Fruit fly (Drosophila melanogaster) whole organism, embryonic: ENCODE data around the gene CG33654.
A peak's percentile ranks its signal among the peaks of the same experiment; 100 is the strongest.

Experiments used
- Awh ChIP-seq: fragments of 200-800 bp; sonication (Bioruptor generic); IDR thresholded peaks from 2 replicates; pipeline ENCODE4, ENCODE4 v1.3.6; 2022; ENCODE audit warnings: missing biosample characterization, missing genetic modification characterization
- B-H1 ChIP-seq: fragments of 200-800 bp; sonication (Bioruptor generic); IDR thresholded peaks from 3 replicates; pipeline ENCODE4 v1.3.6; 2022; ENCODE audit warnings: missing biosample characterization, missing genetic modification characterization
- CG10147 ChIP-seq: fragments of 200-800 bp; sonication (Bioruptor generic); optimal IDR thresholded peaks from 2 replicates; lab custom pipeline; 2019; ENCODE audit warnings: missing biosample characterization, mild to moderate bottlenecking, missing genetic modification characterization, moderate library complexity
- CG1024 ChIP-seq: fragments of 200-800 bp; sonication (Bioruptor generic); IDR thresholded peaks from 2 replicates; pipeline ENCODE4 v1.3.6; 2022; ENCODE audit warnings: missing biosample characterization, missing genetic modification characterization
- CG10366 ChIP-seq: fragments of 200-800 bp; sonication (Bioruptor generic); IDR thresholded peaks from 2 replicates; pipeline ENCODE4 v1.3.6; 2022; ENCODE audit warnings: missing biosample characterization, missing genetic modification characterization
- CG11456 ChIP-seq: fragments of 200-800 bp; sonication (Bioruptor generic); IDR thresholded peaks from 3 replicates; pipeline ENCODE4 v1.3.6; 2022; ENCODE audit warnings: missing biosample characterization, missing genetic modification characterization
- CG11696 ChIP-seq: fragments of 200-800 bp; sonication (Bioruptor generic); IDR thresholded peaks from 2 replicates; pipeline ENCODE4 v1.3.6; 2022; ENCODE audit warnings: missing biosample characterization, missing genetic modification characterization
- CG13287 ChIP-seq: fragments of 200-800 bp; sonication (Bioruptor generic); IDR thresholded peaks from 2 replicates; pipeline ENCODE4 v1.3.6; 2022; ENCODE audit warnings: missing biosample characterization, missing genetic modification characterization; ENCODE audit not compliant: partially characterized antibody
- CG15269 ChIP-seq: fragments of 200-800 bp; sonication (Bioruptor generic); optimal IDR thresholded peaks from 2 replicates; lab custom pipeline; 2018; ENCODE audit warnings: missing biosample characterization, mild to moderate bottlenecking, missing genetic modification characterization, moderate library complexity
- CG15696 ChIP-seq: fragments of 200-800 bp; sonication (Bioruptor generic); optimal IDR thresholded peaks from 2 replicates; lab custom pipeline; 2019; ENCODE audit warnings: missing biosample characterization, mild to moderate bottlenecking, missing genetic modification characterization, moderate library complexity
- CG1603 ChIP-seq: fragments of 200-800 bp; sonication (Bioruptor generic); optimal IDR thresholded peaks from 2 replicates; lab custom pipeline; 2019; ENCODE audit warnings: missing biosample characterization, mild to moderate bottlenecking, missing genetic modification characterization, moderate library complexity
- CG17829 ChIP-seq: fragments of 200-800 bp; optimal IDR thresholded peaks from 2 replicates; lab custom pipeline; 2019; ENCODE audit warnings: missing biosample characterization, mild to moderate bottlenecking, missing genetic modification characterization, moderate library complexity
- CG18619 ChIP-seq: fragments of 200-800 bp; sonication (Bioruptor generic); optimal IDR thresholded peaks from 3 replicates; lab custom pipeline; 2017; ENCODE audit warnings: missing biosample characterization, mild to moderate bottlenecking, missing genetic modification characterization
- CG2202 ChIP-seq: fragments of 200-800 bp; sonication (Bioruptor generic); optimal IDR thresholded peaks from 2 replicates; lab custom pipeline; 2018; ENCODE audit warnings: missing biosample characterization, mild to moderate bottlenecking, missing genetic modification characterization
- CG31224 ChIP-seq: fragments of 200-800 bp; sonication (Bioruptor generic); IDR thresholded peaks from 2 replicates; pipeline ENCODE4 v1.3.6; 2022; ENCODE audit warnings: missing biosample characterization, missing genetic modification characterization
- CG34224 ChIP-seq: fragments of 200-800 bp; sonication (Bioruptor generic); IDR thresholded peaks from 3 replicates; pipeline ENCODE4 v1.3.6; 2022; ENCODE audit warnings: missing biosample characterization, missing genetic modification characterization; ENCODE audit not compliant: partially characterized antibody
- CG43689 ChIP-seq: fragments of 200-800 bp; sonication (Bioruptor generic); IDR thresholded peaks from 2 replicates; pipeline ENCODE4 v1.3.6; 2022; ENCODE audit warnings: missing biosample characterization, missing genetic modification characterization
- CG4730 ChIP-seq: fragments of 200-800 bp; sonication (Bioruptor generic); IDR thresholded peaks from 2 replicates; pipeline ENCODE4 v1.3.6; 2022; ENCODE audit warnings: missing biosample characterization, missing genetic modification characterization
- CG6175 ChIP-seq: fragments of 200-800 bp; sonication (Bioruptor generic); IDR thresholded peaks from 3 replicates; pipeline ENCODE4 v1.3.6; 2022; ENCODE audit warnings: missing biosample characterization, missing genetic modification characterization
- CG7928 ChIP-seq: fragments of 200-800 bp; sonication (Bioruptor generic); optimal IDR thresholded peaks from 2 replicates; lab custom pipeline; 2017; ENCODE audit warnings: missing biosample characterization, mild to moderate bottlenecking, missing genetic modification characterization
- CG9727 ChIP-seq: fragments of 200-800 bp; sonication (Bioruptor generic); optimal IDR thresholded peaks from 3 replicates; lab custom pipeline; 2017; ENCODE audit warnings: missing biosample characterization, mild to moderate bottlenecking, missing genetic modification characterization
- Chrac-16 ChIP-seq: fragments of 200-800 bp; sonication (Bioruptor generic); optimal IDR thresholded peaks from 3 replicates; lab custom pipeline; 2016; ENCODE audit warnings: missing biosample characterization, missing genetic modification characterization
- Dip2 ChIP-seq: fragments of 200-800 bp; sonication (Bioruptor generic); IDR thresholded peaks from 2 replicates; pipeline ENCODE4 v1.3.6; 2022; ENCODE audit warnings: missing biosample characterization, missing genetic modification characterization
- Doc3 ChIP-seq: fragments of 200-800 bp; sonication (Bioruptor generic); IDR thresholded peaks from 3 replicates; pipeline ENCODE4 v1.3.6; 2022; ENCODE audit warnings: missing biosample characterization, missing genetic modification characterization; ENCODE audit not compliant: partially characterized antibody
- Dref ChIP-seq: fragments of 200-800 bp; sonication (Bioruptor generic); IDR thresholded peaks from 2 replicates; pipeline ENCODE4 v1.3.6; 2022; ENCODE audit warnings: missing biosample characterization, missing genetic modification characterization
- Fer1 ChIP-seq: fragments of 200-800 bp; sonication (Bioruptor generic); optimal IDR thresholded peaks from 2 replicates; lab custom pipeline; 2017; ENCODE audit warnings: missing biosample characterization, mild to moderate bottlenecking, missing genetic modification characterization
- Hr51 ChIP-seq, 2 experiments: fragments of 200-800 bp; sonication (Bioruptor generic); optimal IDR thresholded peaks; 2 replicates in 1 of 2; 3 replicates in 1 of 2; lab custom pipeline; 2016 to 2018; ENCODE audit warnings: missing biosample characterization in 2 of 2, missing genetic modification characterization in 2 of 2, mild to moderate bottlenecking in 1 of 2, moderate library complexity in 1 of 2
- Meics ChIP-seq: fragments of 200-800 bp; sonication (Bioruptor generic); optimal IDR thresholded peaks from 2 replicates; lab custom pipeline; 2017; ENCODE audit warnings: missing biosample characterization, mild to moderate bottlenecking, missing genetic modification characterization
- Side ChIP-seq: fragments of 200-800 bp; sonication (Bioruptor generic); optimal IDR thresholded peaks from 2 replicates; lab custom pipeline; 2016; ENCODE audit warnings: missing biosample characterization, missing genetic modification characterization
- YL-1 ChIP-seq: fragments of 200-800 bp; sonication (Bioruptor generic); optimal IDR thresholded peaks from 3 replicates; lab custom pipeline; 2017; ENCODE audit warnings: missing biosample characterization, mild to moderate bottlenecking, missing genetic modification characterization
- ash1 ChIP-seq: fragments of 200-800 bp; sonication (Bioruptor generic); optimal IDR thresholded peaks from 2 replicates; lab custom pipeline; 2018; ENCODE audit warnings: missing biosample characterization, mild to moderate bottlenecking, missing genetic modification characterization
- cg ChIP-seq: fragments of 200-800 bp; sonication (Bioruptor generic); optimal IDR thresholded peaks from 3 replicates; lab custom pipeline; 2019; ENCODE audit warnings: missing biosample characterization, mild to moderate bottlenecking, missing genetic modification characterization, moderate library complexity
- chm ChIP-seq: fragments of 200-800 bp; sonication (Bioruptor generic); IDR thresholded peaks from 2 replicates; pipeline ENCODE4 v1.3.6; 2022; ENCODE audit warnings: missing biosample characterization, missing genetic modification characterization
- ci ChIP-seq: fragments of 200-800 bp; sonication (Bioruptor generic); IDR thresholded peaks from 3 replicates; pipeline ENCODE4 v1.3.6; 2022; ENCODE audit warnings: missing biosample characterization, missing genetic modification characterization
- gsb-n ChIP-seq: fragments of 200-800 bp; sonication (Bioruptor generic); optimal IDR thresholded peaks from 3 replicates; lab custom pipeline; 2018; ENCODE audit warnings: missing biosample characterization, mild to moderate bottlenecking, missing genetic modification characterization
- gt ChIP-seq: fragments of 200-800 bp; sonication (Bioruptor generic); IDR thresholded peaks from 2 replicates; pipeline ENCODE4 v1.3.6; 2022; ENCODE audit warnings: missing biosample characterization, missing genetic modification characterization
- insv ChIP-seq, 2 experiments: fragments of 200-800 bp; sonication (Bioruptor generic); optimal IDR thresholded peaks; 3 replicates each; lab custom pipeline; 2016 to 2018; ENCODE audit warnings: missing biosample characterization in 2 of 2, missing genetic modification characterization in 2 of 2
- lbe ChIP-seq: fragments of 200-800 bp; sonication (Bioruptor generic); optimal IDR thresholded peaks from 2 replicates; lab custom pipeline; 2016; ENCODE audit warnings: missing biosample characterization, mild to moderate bottlenecking, missing genetic modification characterization
- mirr ChIP-seq: fragments of 200-800 bp; sonication (Bioruptor generic); optimal IDR thresholded peaks from 3 replicates; lab custom pipeline; 2018; ENCODE audit warnings: missing biosample characterization, mild to moderate bottlenecking, missing genetic modification characterization
- oc ChIP-seq: fragments of 200-800 bp; sonication (Bioruptor generic); optimal IDR thresholded peaks from 2 replicates; lab custom pipeline; 2018; ENCODE audit warnings: missing biosample characterization, mild to moderate bottlenecking, missing genetic modification characterization, moderate library complexity
- pros ChIP-seq: fragments of 200-800 bp; sonication (Bioruptor generic); optimal IDR thresholded peaks from 3 replicates; lab custom pipeline; 2019; ENCODE audit warnings: missing biosample characterization, mild to moderate bottlenecking, missing genetic modification characterization, moderate library complexity
- ranshi ChIP-seq: fragments of 200-800 bp; sonication (Bioruptor generic); IDR thresholded peaks from 2 replicates; pipeline ENCODE4 v1.3.6; 2022; ENCODE audit warnings: missing biosample characterization, missing genetic modification characterization
- repo ChIP-seq: fragments of 200-800 bp; sonication (Bioruptor generic); optimal IDR thresholded peaks from 2 replicates; lab custom pipeline; 2016; ENCODE audit warnings: missing biosample characterization, missing genetic modification characterization
- seq ChIP-seq: fragments of 200-800 bp; sonication (Bioruptor generic); IDR thresholded peaks from 2 replicates; pipeline ENCODE4 v1.3.6; 2022; ENCODE audit warnings: missing biosample characterization, missing genetic modification characterization
- so ChIP-seq: fragments of 200-800 bp; sonication (Bioruptor generic); IDR thresholded peaks from 3 replicates; pipeline ENCODE4 v1.3.6; 2022; ENCODE audit warnings: missing biosample characterization, missing genetic modification characterization
- tin ChIP-seq: fragments of 200-800 bp; sonication (Bioruptor generic); optimal IDR thresholded peaks from 3 replicates; lab custom pipeline; 2016; ENCODE audit warnings: missing biosample characterization, missing genetic modification characterization
- unc-4 ChIP-seq: fragments of 200-800 bp; sonication (Bioruptor generic); IDR thresholded peaks from 2 replicates; pipeline ENCODE4 v1.3.6; 2022; ENCODE audit warnings: missing biosample characterization, missing genetic modification characterization; ENCODE audit not compliant: partially characterized antibody
- vfl ChIP-seq: fragments of 200-800 bp; sonication (Bioruptor generic); optimal IDR thresholded peaks from 2 replicates; lab custom pipeline; 2016; ENCODE audit warnings: missing biosample characterization, missing genetic modification characterization
- zen2 ChIP-seq: fragments of 200-800 bp; sonication (Bioruptor generic); IDR thresholded peaks from 3 replicates; pipeline ENCODE4 v1.3.6; 2022; ENCODE audit warnings: missing biosample characterization, missing genetic modification characterization; ENCODE audit not compliant: partially characterized antibody

The CG33654 gene

dm6 chr3R:9603022-9603942 is 20.3 kb upstream of the CG33654 start (continued):
- no peak for TF ChIP-seq seq (GFP tag; lab: Robert Waterston, UW)
- no peak for TF ChIP-seq CG34224
- TF ChIP-seq pros, result peak; percentile 51
- no peak for TF ChIP-seq CG7928 (GFP tag; lab: Kevin White, UChicago)
- no peak for TF ChIP-seq so (GFP tag; lab: Robert Waterston, UW)
- TF ChIP-seq unc-4 (GFP tag; lab: Robert Waterston, UW), result no peak
- no peak for TF ChIP-seq CG43689
- no peak for TF ChIP-seq CG1024 (GFP tag; lab: Robert Waterston, UW)
- no peak for TF ChIP-seq ranshi (GFP tag; lab: Robert Waterston, UW)
- TF ChIP-seq Meics, result no peak
- no peak for TF ChIP-seq CG15269 (tag; lab: Kevin White, UChicago)
- no peak for TF ChIP-seq Doc3 (GFP tag; lab: Robert Waterston, UW)
- peak; percentile 56; the same call in 2 of the 3 replicates for TF ChIP-seq ci
- TF ChIP-seq Chrac-16 (GFP tag; lab: Kevin White, UChicago), result no peak
- peak; percentile 33 for TF ChIP-seq CG1603 (tag; lab: Kevin White, UChicago)
- TF ChIP-seq insv (GFP tag; optimal IDR thresholded peaks at IDR 0.05; lab: Kevin White, UChicago), result no peak
- TF ChIP-seq gsb-n, result no peak
- TF ChIP-seq CG4730 (GFP tag; lab: Robert Waterston, UW), result peak; percentile 25; the same call in 1 of the 2 replicates
- no peak for TF ChIP-seq gt (GFP tag; lab: Robert Waterston, UW)
- TF ChIP-seq CG9727, result no peak
- no peak for TF ChIP-seq CG17829 (tag; lab: Kevin White, UChicago)
- no peak for TF ChIP-seq repo (GFP tag; lab: Kevin White, UChicago)
- TF ChIP-seq CG10147, result no peak
- TF ChIP-seq CG11696 (GFP tag; lab: Robert Waterston, UW), result no peak
- TF ChIP-seq tin, result no peak
- no peak for TF ChIP-seq Dref (GFP tag; lab: Robert Waterston, UW)
- peak; percentile 43 for TF ChIP-seq cg
- TF ChIP-seq Awh, result peak; percentile 67
- TF ChIP-seq oc, result peak; percentile 55
- no peak for TF ChIP-seq CG15696 (tag; lab: Kevin White, UChicago)
- TF ChIP-seq CG10366, result no peak
- no peak for TF ChIP-seq vfl
- TF ChIP-seq ash1 (GFP tag; lab: Kevin White, UChicago), result no peak
- TF ChIP-seq Dip2, result no peak
- TF ChIP-seq CG2202 (tag; lab: Kevin White, UChicago), result peak; percentile 15
- TF ChIP-seq CG18619, result no peak
- TF ChIP-seq YL-1 (GFP tag; lab: Kevin White, UChicago), result no peak
- no peak; the same call in 1 of the 2 replicates for TF ChIP-seq chm (GFP tag; lab: Robert Waterston, UW)
- no peak for TF ChIP-seq zen2 (GFP tag; lab: Robert Waterston, UW)
- TF ChIP-seq CG13287 (GFP tag; lab: Robert Waterston, UW), result no peak
- no peak for TF ChIP-seq CG31224 (GFP tag; lab: Robert Waterston, UW)
- TF ChIP-seq B-H1 (GFP tag; lab: Robert Waterston, UW), result no peak
- TF ChIP-seq CG11456 (GFP tag; lab: Robert Waterston, UW), result 0 out of 3 replicates have a peak, but pooled peaks have one; percentile 18
- no peak for TF ChIP-seq Fer1 (GFP tag; lab: Kevin White, UChicago)
- TF ChIP-seq mirr (GFP tag; lab: Kevin White, UChicago), result no peak
- no peak for TF ChIP-seq Side
- no peak for TF ChIP-seq CG6175 (GFP tag; lab: Robert Waterston, UW)
- no peak for TF ChIP-seq Hr51 (GFP tag; optimal IDR thresholded peaks at IDR 0.05; lab: Kevin White, UChicago)
- no peak for TF ChIP-seq lbe
